Worm (Caenorhabditis elegans) whole organism, L1 larva: ENCODE results near the gene Y37H2A.11.

Source experiments
- C04F5.9 ChIP-seq: sonication (generic microtip); optimal IDR thresholded peaks from 2 replicates; lab custom pipeline; 2016; ENCODE audit warnings: missing genetic modification characterization, missing compliant biosample characterization
- C16A3.4 ChIP-seq: fragments of 150-350 bp; optimal IDR thresholded peaks from 2 replicates; lab custom pipeline; 2014; ENCODE audit warnings: missing biosample characterization, missing genetic modification characterization
- aha-1 ChIP-seq: fragments of 150-350 bp; optimal IDR thresholded peaks from 2 replicates; lab custom pipeline; 2014; ENCODE audit warnings: missing biosample characterization, missing genetic modification characterization
- alr-1 ChIP-seq: fragments of 200-800 bp; sonication (Bioruptor generic); optimal IDR thresholded peaks from 2 replicates; lab custom pipeline; 2018; ENCODE audit warnings: borderline replicate concordance, mild to moderate bottlenecking, missing genetic modification characterization, missing compliant biosample characterization
- aly-2 ChIP-seq: fragments of 150-350 bp; optimal IDR thresholded peaks from 2 replicates; lab custom pipeline; 2014; ENCODE audit warnings: missing biosample characterization, missing genetic modification characterization
- ama-1 ChIP-seq: fragments of 150-350 bp; optimal IDR thresholded peaks from 2 replicates; lab custom pipeline; 2014
- blmp-1 ChIP-seq: fragments of 150-350 bp; optimal IDR thresholded peaks from 2 replicates; lab custom pipeline; 2014; ENCODE audit warnings: missing biosample characterization, missing genetic modification characterization
- ceh-63 ChIP-seq: fragments of 200-800 bp; sonication (Bioruptor generic); optimal IDR thresholded peaks from 2 replicates; lab custom pipeline; 2018; ENCODE audit warnings: mild to moderate bottlenecking, missing genetic modification characterization, missing compliant biosample characterization
- ces-1 ChIP-seq: fragments of 150-350 bp; optimal IDR thresholded peaks from 2 replicates; lab custom pipeline; 2014; ENCODE audit warnings: missing biosample characterization, missing genetic modification reagents, missing genetic modification characterization
- dpl-1 ChIP-seq, 3 experiments: fragments of 150-350 bp in 2 of 3; sonication (generic microtip) in 1 of 3; optimal IDR thresholded peaks; 2 replicates each; lab custom pipeline; 2014 to 2017; ENCODE audit warnings: missing biosample characterization in 3 of 3, missing genetic modification characterization in 3 of 3, missing genetic modification reagents in 3 of 3
- efl-1 ChIP-seq, 4 experiments: fragments of 150-350 bp; optimal IDR thresholded peaks in 3 of 4; peaks in 1 of 4; 1 replicate in 1 of 4; 2 replicates in 3 of 4; lab custom pipeline; 2014; ENCODE audit warnings: missing biosample characterization in 2 of 4, missing genetic modification characterization in 2 of 4, missing genetic modification reagents in 2 of 4
- efl-3 ChIP-seq: fragments of 200-800 bp; sonication (Bioruptor generic); optimal IDR thresholded peaks from 2 replicates; lab custom pipeline; 2018; ENCODE audit warnings: mild to moderate bottlenecking, missing genetic modification characterization, missing compliant biosample characterization
- egl-13 ChIP-seq: sonication (generic microtip); optimal IDR thresholded peaks from 2 replicates; lab custom pipeline; 2016; ENCODE audit warnings: missing genotype, missing genetic modification reagents, missing genetic modification characterization, missing compliant biosample characterization
- egl-27 ChIP-seq, 2 experiments: fragments of 150-350 bp in 1 of 2; sonication (generic microtip); optimal IDR thresholded peaks; 3 replicates each; lab custom pipeline; 2017 to 2018; ENCODE audit warnings: missing biosample characterization in 2 of 2, missing genetic modification characterization in 2 of 2, missing genetic modification reagents in 2 of 2
- ets-5 ChIP-seq: fragments of 200-800 bp; sonication (Bioruptor generic); IDR thresholded peaks from 2 replicates; pipeline ENCODE4 v1.3.6; 2022; ENCODE audit warnings: missing genetic modification characterization, missing compliant biosample characterization
- fkh-4 ChIP-seq: sonication (generic microtip); optimal IDR thresholded peaks from 2 replicates; lab custom pipeline; 2016; ENCODE audit warnings: missing compliant biosample characterization, missing genetic modification characterization, borderline replicate concordance
- grh-1 ChIP-seq: fragments of 200-800 bp; sonication (Bioruptor generic); IDR thresholded peaks from 2 replicates; pipeline ENCODE4 v1.3.6; 2022; ENCODE audit warnings: missing genetic modification reagents, missing genetic modification characterization, missing compliant biosample characterization
- hlh-17 ChIP-seq: fragments of 200-800 bp; sonication (Bioruptor generic); optimal IDR thresholded peaks from 2 replicates; lab custom pipeline; 2018; ENCODE audit warnings: missing genetic modification characterization, mild to moderate bottlenecking, missing compliant biosample characterization, moderate library complexity, borderline replicate concordance
- jun-1 ChIP-seq: fragments of 150-350 bp; optimal IDR thresholded peaks from 2 replicates; lab custom pipeline; 2014; ENCODE audit warnings: missing biosample characterization, missing genetic modification reagents, missing genetic modification characterization
- lsy-2 ChIP-seq, 2 experiments: fragments of 150-350 bp; optimal IDR thresholded peaks; 2 replicates each; lab custom pipeline; 2014; ENCODE audit warnings: missing biosample characterization in 2 of 2, missing genetic modification characterization in 2 of 2
- mef-2 ChIP-seq: fragments of 150-350 bp; optimal IDR thresholded peaks from 2 replicates; lab custom pipeline; 2014; ENCODE audit warnings: missing biosample characterization, missing genetic modification characterization
- mep-1 ChIP-seq: fragments of 150-350 bp; optimal IDR thresholded peaks from 2 replicates; lab custom pipeline; 2014; ENCODE audit warnings: missing biosample characterization, missing genetic modification characterization
- nhr-19 ChIP-seq: fragments of 200-800 bp; sonication (Bioruptor generic); conservative IDR thresholded peaks from 2 replicates; pipeline ENCODE4 v1.3.6; 2022; ENCODE audit warnings: missing genetic modification characterization, missing compliant biosample characterization
- nhr-237 ChIP-seq: fragments of 150-350 bp; optimal IDR thresholded peaks from 2 replicates; lab custom pipeline; 2014; ENCODE audit warnings: missing biosample characterization, missing genetic modification characterization
- nhr-77 ChIP-seq: fragments of 150-350 bp; optimal IDR thresholded peaks from 2 replicates; lab custom pipeline; 2014; ENCODE audit warnings: missing biosample characterization, missing genetic modification characterization
- nhr-84 ChIP-seq: sonication (generic microtip); optimal IDR thresholded peaks from 2 replicates; lab custom pipeline; 2017; ENCODE audit warnings: missing biosample characterization, missing genetic modification characterization
- pag-3 ChIP-seq: sonication (generic microtip); optimal IDR thresholded peaks from 2 replicates; lab custom pipeline; 2017; ENCODE audit warnings: missing genetic modification characterization, mild to moderate bottlenecking, missing compliant biosample characterization, antibody characterized with exemption, borderline replicate concordance; ENCODE audit not compliant: insufficient read depth
- swsn-7 ChIP-seq: sonication (generic microtip); optimal IDR thresholded peaks from 2 replicates; lab custom pipeline; 2016; ENCODE audit warnings: missing genetic modification characterization, missing compliant biosample characterization
- tbx-2 ChIP-seq: sonication (generic microtip); optimal IDR thresholded peaks from 2 replicates; lab custom pipeline; 2016; ENCODE audit warnings: missing genetic modification characterization, missing compliant biosample characterization
- unc-30 ChIP-seq: sonication (generic microtip); optimal IDR thresholded peaks from 2 replicates; lab custom pipeline; 2017; ENCODE audit warnings: missing biosample characterization, missing genetic modification characterization
- unc-62 ChIP-seq: fragments of 150-350 bp; optimal IDR thresholded peaks from 2 replicates; lab custom pipeline; 2014; ENCODE audit warnings: missing biosample characterization, missing genetic modification reagents, missing genetic modification characterization
- ztf-4 ChIP-seq: fragments of 150-350 bp; optimal IDR thresholded peaks from 2 replicates; lab custom pipeline; 2014; ENCODE audit warnings: missing biosample characterization, missing genetic modification characterization

Gene Y37H2A.11

DNA sequence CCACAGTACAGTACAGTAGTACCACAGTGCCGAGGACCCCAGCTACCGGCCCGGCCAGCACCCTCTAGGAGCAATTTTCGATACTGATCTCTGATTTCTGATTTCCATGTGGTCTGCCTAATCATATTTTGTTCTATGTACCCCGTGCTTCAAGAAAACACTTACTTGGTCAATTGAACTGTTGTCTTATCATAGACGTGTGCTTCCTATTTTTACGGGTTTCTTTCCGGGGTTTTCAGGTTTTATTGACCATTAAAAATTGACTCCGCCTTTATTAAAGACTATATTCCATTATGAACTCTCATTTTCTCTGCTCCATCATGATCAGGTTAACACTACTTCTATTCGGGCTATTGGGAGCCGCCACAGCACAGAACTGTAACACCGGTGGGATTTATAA lies 16.4 kb downstream of the Y37H2A.11 start, which contains the start of gene clec-48:
TSS of gene clec-48 (plus strand) at position 320 of the 400 bp plus-strand sequence.
- TF ChIP-seq efl-1 (optimal IDR thresholded peaks at IDR 0.05; lab: Kevin White, UChicago) (no peak), efl-1 (GFP tag; optimal IDR thresholded peaks at IDR 0.05 in 1 of 2; lab: Kevin White, UChicago) (peak in 1 of 2 experiments; percentile 57), mef-2 (no peak)

DNA sequence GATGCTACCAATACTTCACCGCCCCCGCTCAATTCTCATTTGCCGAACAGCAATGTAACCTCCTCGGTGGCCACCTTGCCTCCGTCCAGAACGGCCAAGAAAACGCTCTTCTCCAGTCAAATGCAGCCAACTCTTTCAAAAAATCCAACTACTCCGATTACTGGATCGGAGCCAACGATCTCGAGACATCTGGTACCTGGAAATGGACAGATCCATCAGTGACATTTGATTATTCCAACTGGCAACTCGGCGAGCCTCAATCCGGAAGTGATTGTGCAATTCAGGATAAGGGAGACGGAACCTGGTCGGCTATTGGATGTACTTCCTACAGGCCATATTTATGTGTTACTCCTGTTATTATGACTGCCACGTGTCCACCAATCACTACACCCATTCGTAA lies 16.9 kb downstream of the Y37H2A.11 start:
- TF ChIP-seq ceh-63 (no peak), nhr-77 (no peak), jun-1 (tag; lab: Kevin White, UChicago) (no peak), C04F5.9 (tag; lab: Kevin White, UChicago) (no peak), egl-13 (tag; lab: Kevin White, UChicago) (no peak), mep-1 (no peak), ama-1 (lab: Kevin White, UChicago) (no peak), aha-1 (tag; lab: Kevin White, UChicago) (no peak), blmp-1 (no peak), unc-62 (GFP tag; lab: Kevin White, UChicago) (no peak)

DNA sequence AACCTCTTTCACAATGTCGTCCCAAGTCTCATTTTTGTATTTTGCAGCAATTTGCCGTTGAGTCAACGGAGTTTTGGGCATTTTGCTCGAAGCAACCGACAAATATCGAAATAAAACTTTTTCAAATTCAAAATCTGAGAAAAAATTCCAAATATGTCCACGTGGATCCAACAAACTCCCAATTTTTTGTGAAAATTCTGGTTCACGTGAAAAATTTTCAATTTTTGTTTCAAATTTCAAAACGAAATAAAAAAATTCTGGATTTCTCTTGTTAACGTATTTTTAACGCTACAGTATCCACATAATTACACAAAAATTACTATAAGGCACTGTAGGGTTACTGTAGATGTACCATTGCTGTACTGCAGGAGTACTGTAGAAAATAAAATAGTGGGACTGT lies 20.0 kb downstream of the Y37H2A.11 start, which contains the start of gene C14A6.13:
TSS of gene C14A6.13 (minus strand) at position 101 of the 400 bp plus-strand sequence.
- TF ChIP-seq unc-30 (no peak), hlh-17 (no peak), C16A3.4 (tag; lab: Kevin White, UChicago) (no peak), nhr-237 (tag; lab: Kevin White, UChicago) (no peak), blmp-1 (no peak), nhr-84 (no peak), fkh-4 (tag; lab: Kevin White, UChicago) (no peak)

DNA sequence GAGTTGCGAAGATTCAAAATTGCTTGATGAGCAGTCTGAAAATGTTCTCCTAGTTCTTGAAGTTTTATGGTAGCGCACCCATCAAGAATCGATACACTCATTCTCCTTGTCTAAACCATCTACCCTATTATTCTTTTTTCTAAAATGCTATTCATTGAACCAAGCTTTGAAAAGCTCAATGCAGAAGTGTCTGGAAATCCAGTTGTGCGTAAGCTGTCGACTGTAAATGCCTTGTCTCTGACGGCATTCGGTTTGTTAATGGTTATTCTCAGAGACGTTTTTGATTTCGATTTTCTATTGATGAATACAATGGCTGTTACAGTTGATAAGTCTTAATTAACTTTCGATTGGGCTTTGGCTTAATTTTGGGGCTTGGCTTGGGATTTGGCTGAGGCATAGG lies 21.3 kb downstream of the Y37H2A.11 start, which contains the start of gene C14A6.12:
TSS of gene C14A6.12 (minus strand) at position 101 of the 400 bp plus-strand sequence.
- TF ChIP-seq tbx-2 (no peak), lsy-2 (tag; optimal IDR thresholded peaks at IDR 0.05; lab: Kevin White, UChicago) (no peak), dpl-1 (GFP tag; optimal IDR thresholded peaks at IDR 0.05; lab: Kevin White, UChicago) (no peak)

DNA sequence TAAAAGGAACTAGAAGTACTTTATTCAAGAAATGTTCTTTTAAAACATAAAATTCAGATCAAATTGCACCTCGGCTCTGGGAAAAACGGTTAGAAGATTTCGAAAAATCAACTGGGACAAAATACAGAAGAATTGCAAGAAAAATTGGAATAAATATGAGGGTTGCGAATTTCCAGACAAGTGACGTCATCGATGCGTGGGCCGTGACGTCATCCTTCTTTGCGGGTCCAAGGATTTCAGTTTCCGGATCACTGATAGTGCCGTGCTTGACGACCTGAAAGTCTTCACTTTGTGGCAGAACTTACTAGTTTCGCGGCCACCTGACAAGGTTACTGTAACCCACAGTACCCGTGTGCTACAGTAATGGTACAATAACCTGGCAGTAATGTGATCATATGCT lies 22.2 kb downstream of the Y37H2A.11 start:
- TF ChIP-seq lsy-2 (tag; optimal IDR thresholded peaks at IDR 0.05; lab: Kevin White, UChicago) (no peak), swsn-7 (tag; lab: Kevin White, UChicago) (no peak), ceh-63 (no peak), ztf-4 (tag; lab: Kevin White, UChicago) (no peak), aha-1 (tag; lab: Kevin White, UChicago) (no peak), egl-27 (tag; optimal IDR thresholded peaks at IDR 0.05; lab: Kevin White, UChicago) (no peak)
- TF ChIP-seq, all 84 proteins: peak for 0

DNA sequence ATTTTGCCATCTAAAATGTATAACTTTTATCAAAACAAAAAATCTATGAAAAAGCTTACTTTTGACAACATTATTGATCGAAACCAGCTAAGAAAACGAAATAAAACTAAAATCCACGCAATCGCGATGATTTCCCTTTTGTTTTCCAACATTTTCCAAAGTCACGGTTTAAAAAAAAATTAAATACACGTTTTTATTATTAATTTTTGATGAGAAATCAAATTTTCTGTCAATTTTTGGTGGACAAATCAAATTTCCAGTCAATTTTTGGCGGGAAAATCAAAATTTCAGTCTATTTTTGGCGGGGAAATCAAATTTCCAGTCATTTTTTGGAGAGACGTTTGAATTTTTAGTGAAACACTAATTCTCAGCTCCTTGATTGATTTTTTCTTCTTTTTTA lies 23.5 kb downstream of the Y37H2A.11 start, which contains the start of gene C14A6.5:
TSS of gene C14A6.5 (minus strand) at position 101 of the 400 bp plus-strand sequence.
- TF ChIP-seq grh-1 (GFP tag; lab: Robert Waterston, UW) (no peak), ces-1 (GFP tag; lab: Kevin White, UChicago) (no peak), ets-5 (GFP tag; lab: Robert Waterston, UW) (no peak), C04F5.9 (tag; lab: Kevin White, UChicago) (no peak), egl-27 (tag; optimal IDR thresholded peaks at IDR 0.05; lab: Kevin White, UChicago) (no peak), tbx-2 (no peak), aly-2 (no peak), efl-3 (no peak), pag-3 (no peak), alr-1 (tag; lab: Kevin White, UChicago) (no peak), dpl-1 (GFP tag; optimal IDR thresholded peaks at IDR 0.05; lab: Kevin White, UChicago) (no peak), nhr-19 (no peak), jun-1 (tag; lab: Kevin White, UChicago) (no peak), lsy-2 (tag; optimal IDR thresholded peaks at IDR 0.05; lab: Kevin White, UChicago) (no peak)
